Fruit fly (Drosophila melanogaster) whole organism, pupa: ENCODE results near the gene eff.

Experiments used
- CG17806 ChIP-seq: fragments of 200-800 bp; sonication (Bioruptor generic); optimal IDR thresholded peaks from 2 replicates; lab custom pipeline; 2018; ENCODE audit warnings: missing biosample characterization, mild to moderate bottlenecking, missing genetic modification characterization, moderate library complexity
- CG4496 ChIP-seq: fragments of 200-800 bp; sonication (Bioruptor generic); IDR thresholded peaks from 3 replicates; pipeline ENCODE4 v1.3.6; 2022; ENCODE audit warnings: missing biosample characterization, missing genetic modification characterization

- no peak for TF ChIP-seq CG17806 (tag; lab: Kevin White, UChicago)
- no peak for TF ChIP-seq CG4496
Observed at dm6 chr3R:14729686-14730493, 11.2 kb downstream of the eff start.
